Fruit fly (Drosophila melanogaster): ENCODE results near the gene CG4598.

dm6 chr2L:9960758-9961157, 42.3 kb downstream of the CG4598 start:
- TF ChIP-seq Dll (optimal IDR thresholded peaks at IDR 0.05) (no peak), pan (optimal IDR thresholded peaks at IDR 0.05) (no peak), usp (GFP tag; optimal IDR thresholded peaks at IDR 0.05) (no peak), EcR (GFP tag; optimal IDR thresholded peaks at IDR 0.05) (no peak), psq (optimal IDR thresholded peaks at IDR 0.05) (no peak), CG8478 (optimal IDR thresholded peaks at IDR 0.05) (no peak)
